Worm (Caenorhabditis elegans) whole organism, young adult: ENCODE measurements around the gene B0035.3.

ENCODE experiments used
- F10E7.11 ChIP-seq: sonication (generic microtip); optimal IDR thresholded peaks from 2 replicates; lab custom pipeline; 2017; ENCODE audit warnings: mild to moderate bottlenecking, missing genetic modification characterization, moderate library complexity, missing compliant biosample characterization
- F22D6.2 ChIP-seq: sonication (generic microtip); optimal IDR thresholded peaks from 2 replicates; lab custom pipeline; 2016; ENCODE audit warnings: mild to moderate bottlenecking, missing genetic modification characterization, missing compliant biosample characterization
- F33H1.4 ChIP-seq: fragments of 200-800 bp; sonication (Bioruptor generic); IDR thresholded peaks from 2 replicates; pipeline ENCODE4 v1.3.6; 2022; ENCODE audit warnings: missing genetic modification reagents, missing genetic modification characterization, missing compliant biosample characterization
- F37B4.10 ChIP-seq: fragments of 200-800 bp; sonication (Bioruptor generic); IDR thresholded peaks from 2 replicates; pipeline ENCODE4 v1.3.6; 2022; ENCODE audit warnings: missing genetic modification characterization, missing compliant biosample characterization
- F55B11.4 ChIP-seq: sonication (generic microtip); optimal IDR thresholded peaks from 2 replicates; lab custom pipeline; 2016; ENCODE audit warnings: missing compliant biosample characterization, missing genetic modification characterization, borderline replicate concordance; ENCODE audit not compliant: insufficient read depth
- F57C9.4 ChIP-seq: sonication (generic microtip); optimal IDR thresholded peaks from 2 replicates; lab custom pipeline; 2017; ENCODE audit warnings: mild to moderate bottlenecking, missing genetic modification characterization, missing compliant biosample characterization
- T07F8.4 ChIP-seq: sonication (generic microtip); optimal IDR thresholded peaks from 2 replicates; lab custom pipeline; 2016; ENCODE audit warnings: mild to moderate bottlenecking, missing genetic modification characterization, moderate library complexity, missing compliant biosample characterization
- Y53F4B.3 ChIP-seq: fragments of 200-800 bp; sonication (Bioruptor generic); IDR thresholded peaks from 2 replicates; pipeline ENCODE4 v1.3.6; 2022; ENCODE audit warnings: missing genetic modification reagents, missing genetic modification characterization, missing compliant biosample characterization
- Y56A3A.18 ChIP-seq: fragments of 200-800 bp; sonication (Bioruptor generic); IDR thresholded peaks from 2 replicates; pipeline ENCODE4 v1.3.6; 2022; ENCODE audit warnings: missing genetic modification reagents, missing genetic modification characterization, missing compliant biosample characterization
- Y67H2A.10 ChIP-seq: fragments of 200-800 bp; sonication (Bioruptor generic); conservative IDR thresholded peaks from 2 replicates; pipeline ENCODE4 v1.3.6; 2022; ENCODE audit warnings: missing genetic modification reagents, missing genetic modification characterization, missing compliant biosample characterization
- ama-1 ChIP-seq, 3 experiments: fragments of 150-350 bp in 1 of 3; sonication (generic microtip) in 2 of 3; optimal IDR thresholded peaks; 2 replicates each; lab custom pipeline; 2014 to 2018; ENCODE audit warnings: missing biosample characterization in 2 of 3, missing genetic modification characterization in 2 of 3, missing genetic modification reagents in 2 of 3
- aptf-2 ChIP-seq: fragments of 200-800 bp; sonication (Bioruptor generic); conservative IDR thresholded peaks from 2 replicates; pipeline ENCODE4 v1.3.6; 2022; ENCODE audit warnings: missing genetic modification reagents, missing genetic modification characterization, missing compliant biosample characterization
- atf-7 ChIP-seq: sonication (generic microtip); optimal IDR thresholded peaks from 2 replicates; lab custom pipeline; 2017; ENCODE audit warnings: mild to moderate bottlenecking, missing genetic modification characterization, missing compliant biosample characterization
- attf-5 ChIP-seq: fragments of 200-800 bp; sonication (Bioruptor generic); optimal IDR thresholded peaks from 2 replicates; lab custom pipeline; 2018; ENCODE audit warnings: mild to moderate bottlenecking, missing genetic modification characterization, missing compliant biosample characterization
- bed-1 ChIP-seq: fragments of 200-800 bp; sonication (Bioruptor generic); IDR thresholded peaks from 2 replicates; pipeline ENCODE4 v1.3.6; 2022; ENCODE audit warnings: missing genetic modification reagents, missing genetic modification characterization, missing compliant biosample characterization
- ccch-3 ChIP-seq: fragments of 200-800 bp; sonication (Bioruptor generic); optimal IDR thresholded peaks from 2 replicates; lab custom pipeline; 2018; ENCODE audit warnings: mild to moderate bottlenecking, missing genetic modification characterization, missing compliant biosample characterization
- cebp-1 ChIP-seq, 2 experiments: fragments of 200-800 bp in 1 of 2; sonication (Bioruptor generic) in 1 of 2; sonication (generic microtip) in 1 of 2; IDR thresholded peaks in 1 of 2; optimal IDR thresholded peaks in 1 of 2; 2 replicates each; pipeline versions ENCODE4 v1.3.6 to Lab custom; 2017 to 2022; ENCODE audit warnings: missing compliant biosample characterization in 2 of 2, missing genetic modification characterization in 2 of 2, mild to moderate bottlenecking in 1 of 2, missing genetic modification reagents in 1 of 2, moderate library complexity in 1 of 2
- cebp-2 ChIP-seq: fragments of 200-800 bp; sonication (Bioruptor generic); IDR thresholded peaks from 2 replicates; pipeline ENCODE4 v1.3.6; 2022; ENCODE audit warnings: missing genetic modification characterization, missing compliant biosample characterization
- ceh-27 ChIP-seq: fragments of 200-800 bp; sonication (Bioruptor generic); optimal IDR thresholded peaks from 2 replicates; lab custom pipeline; 2018; ENCODE audit warnings: mild to moderate bottlenecking, missing genetic modification characterization, moderate library complexity, missing compliant biosample characterization
- ceh-58 ChIP-seq: fragments of 200-800 bp; sonication (Bioruptor generic); IDR thresholded peaks from 2 replicates; pipeline ENCODE4 v1.3.6; 2022; ENCODE audit warnings: missing genetic modification characterization, missing compliant biosample characterization
- ceh-79 ChIP-seq: sonication (generic microtip); optimal IDR thresholded peaks from 2 replicates; lab custom pipeline; 2017; ENCODE audit warnings: mild to moderate bottlenecking, missing genetic modification characterization, missing compliant biosample characterization
- egl-44 ChIP-seq: fragments of 200-800 bp; sonication (Bioruptor generic); IDR thresholded peaks from 2 replicates; pipeline ENCODE4 v1.3.6; 2022; ENCODE audit warnings: missing genetic modification reagents, missing genetic modification characterization, missing compliant biosample characterization
- egrh-3 ChIP-seq: fragments of 200-800 bp; sonication (Bioruptor generic); IDR thresholded peaks from 2 replicates; pipeline ENCODE4 v1.3.6; 2022; ENCODE audit warnings: missing genetic modification reagents, missing genetic modification characterization, missing compliant biosample characterization
- ekl-4 ChIP-seq: fragments of 200-800 bp; sonication (Bioruptor generic); IDR thresholded peaks from 2 replicates; pipeline ENCODE4 v1.3.6; 2022; ENCODE audit warnings: missing genetic modification reagents, missing genetic modification characterization, missing compliant biosample characterization
- ets-4 ChIP-seq: fragments of 200-800 bp; sonication (Bioruptor generic); optimal IDR thresholded peaks from 2 replicates; lab custom pipeline; 2018; ENCODE audit warnings: mild to moderate bottlenecking, missing genetic modification characterization, missing compliant biosample characterization
- fkh-3 ChIP-seq: sonication (generic microtip); optimal IDR thresholded peaks from 2 replicates; lab custom pipeline; 2016; ENCODE audit warnings: mild to moderate bottlenecking, missing genetic modification characterization, missing compliant biosample characterization
- hlh-12 ChIP-seq: sonication (generic microtip); optimal IDR thresholded peaks from 2 replicates; lab custom pipeline; 2016; ENCODE audit warnings: missing genetic modification characterization, missing compliant biosample characterization
- hmg-1.2 ChIP-seq: fragments of 200-800 bp; sonication (Bioruptor generic); IDR thresholded peaks from 2 replicates; pipeline ENCODE4 v1.3.6; 2022; ENCODE audit warnings: missing genetic modification reagents, missing genetic modification characterization, missing compliant biosample characterization
- hmg-20 ChIP-seq: fragments of 200-800 bp; sonication (Bioruptor generic); IDR thresholded peaks from 2 replicates; pipeline ENCODE4 v1.3.6; 2022; ENCODE audit warnings: missing genetic modification reagents, missing genetic modification characterization, missing compliant biosample characterization
- hsf-1 ChIP-seq: fragments of 200-800 bp; sonication (Bioruptor generic); IDR thresholded peaks from 2 replicates; pipeline ENCODE4 v1.3.6; 2022; ENCODE audit warnings: missing genetic modification reagents, missing genetic modification characterization, missing compliant biosample characterization
- lin-40 ChIP-seq: sonication (generic microtip); optimal IDR thresholded peaks from 2 replicates; lab custom pipeline; 2016; ENCODE audit warnings: missing genetic modification characterization, mild to moderate bottlenecking, missing compliant biosample characterization, missing genotype, missing genetic modification reagents
- nfya-2 ChIP-seq: fragments of 200-800 bp; sonication (Bioruptor generic); IDR thresholded peaks from 2 replicates; pipeline ENCODE4 v1.3.6; 2022; ENCODE audit warnings: missing genetic modification reagents, missing genetic modification characterization, missing compliant biosample characterization
- nfyb-1 ChIP-seq: fragments of 200-800 bp; sonication (Bioruptor generic); IDR thresholded peaks from 2 replicates; pipeline ENCODE4 v1.3.6; 2022; ENCODE audit warnings: missing genetic modification reagents, missing genetic modification characterization, missing compliant biosample characterization
- nhr-120 ChIP-seq: fragments of 200-800 bp; sonication (Bioruptor generic); IDR thresholded peaks from 2 replicates; pipeline ENCODE4 v1.3.6; 2022; ENCODE audit warnings: missing genetic modification characterization, missing compliant biosample characterization
- nhr-80 ChIP-seq: sonication (generic microtip); optimal IDR thresholded peaks from 2 replicates; lab custom pipeline; 2016; ENCODE audit warnings: missing genetic modification characterization, missing compliant biosample characterization
- nhr-90 ChIP-seq: sonication (generic microtip); optimal IDR thresholded peaks from 2 replicates; lab custom pipeline; 2016; ENCODE audit warnings: missing genotype, mild to moderate bottlenecking, missing genetic modification characterization, missing compliant biosample characterization
- pbrm-1 ChIP-seq: fragments of 200-800 bp; sonication (Bioruptor generic); IDR thresholded peaks from 2 replicates; pipeline ENCODE4 v1.3.6; 2022; ENCODE audit warnings: missing genetic modification reagents, missing genetic modification characterization, missing compliant biosample characterization
- pha-4 ChIP-seq: fragments of 150-350 bp; sonication (generic microtip); optimal IDR thresholded peaks from 2 replicates; lab custom pipeline; 2014; ENCODE audit warnings: missing biosample characterization, missing genetic modification reagents, missing genetic modification characterization
- repo-1 ChIP-seq: sonication (generic microtip); optimal IDR thresholded peaks from 2 replicates; lab custom pipeline; 2017; ENCODE audit warnings: mild to moderate bottlenecking, missing genetic modification characterization, missing compliant biosample characterization
- sdz-38 ChIP-seq: sonication (generic microtip); optimal IDR thresholded peaks from 2 replicates; lab custom pipeline; 2016; ENCODE audit warnings: missing genotype, missing genetic modification characterization, missing compliant biosample characterization
- snpc-1.1 ChIP-seq: sonication (generic microtip); optimal IDR thresholded peaks from 2 replicates; lab custom pipeline; 2017; ENCODE audit warnings: missing genetic modification characterization, mild to moderate bottlenecking, missing compliant biosample characterization, antibody characterized with exemption, moderate library complexity, missing genotype, missing genetic modification reagents; ENCODE audit not compliant: insufficient read depth
- snpc-1.3 ChIP-seq: sonication (generic microtip); optimal IDR thresholded peaks from 2 replicates; lab custom pipeline; 2017; ENCODE audit warnings: missing genetic modification characterization, mild to moderate bottlenecking, missing compliant biosample characterization, antibody characterized with exemption, moderate library complexity, missing genotype, missing genetic modification reagents; ENCODE audit not compliant: insufficient read depth
- unc-62 ChIP-seq: fragments of 150-350 bp; optimal IDR thresholded peaks from 2 replicates; lab custom pipeline; 2014; ENCODE audit warnings: missing biosample characterization, missing genetic modification reagents, missing genetic modification characterization
- ztf-22 ChIP-seq: fragments of 200-800 bp; sonication (Bioruptor generic); optimal IDR thresholded peaks from 2 replicates; lab custom pipeline; 2018; ENCODE audit warnings: mild to moderate bottlenecking, missing genetic modification characterization, moderate library complexity, missing compliant biosample characterization
- ztf-6 ChIP-seq: fragments of 200-800 bp; sonication (Bioruptor generic); IDR thresholded peaks from 2 replicates; pipeline ENCODE4 v1.3.6; 2022; ENCODE audit warnings: missing genetic modification reagents, missing genetic modification characterization, missing compliant biosample characterization

The B0035.3 gene

DNA sequence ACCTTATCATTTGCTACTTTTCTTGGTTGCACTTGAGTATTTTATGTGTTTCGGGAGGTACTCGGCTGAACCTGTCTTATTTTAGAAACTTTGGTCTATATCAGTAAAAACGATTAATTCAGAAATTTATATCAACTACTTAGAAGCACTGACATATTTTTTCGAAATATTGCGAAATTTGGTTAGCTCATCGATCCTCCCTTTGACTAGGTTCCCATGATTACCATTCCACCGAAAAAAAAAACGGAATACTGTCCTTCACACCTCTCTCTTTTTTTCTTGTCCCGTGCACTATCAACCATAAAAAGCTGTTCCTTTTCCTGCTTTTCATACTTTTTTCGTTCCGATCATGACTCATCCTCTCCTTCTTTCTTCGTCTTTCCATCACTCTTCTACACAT is 29.6 kb downstream of the B0035.3 start:
- no peak for TF ChIP-seq egrh-3
- no peak for TF ChIP-seq ccch-3 (GFP tag; lab: Kevin White, UChicago)
- TF ChIP-seq hmg-20 (GFP tag; lab: Robert Waterston, UW): no peak
- no peak for TF ChIP-seq ceh-79 (tag; lab: Kevin White, UChicago)
- TF ChIP-seq hlh-12 (tag; lab: Kevin White, UChicago): no peak
- TF ChIP-seq cebp-1 (GFP tag; IDR thresholded peaks at IDR 0.05; lab: Robert Waterston, UW): peak; percentile 51; the same call in 1 of the 2 replicates
- TF ChIP-seq cebp-1 (tag; optimal IDR thresholded peaks at IDR 0.05; lab: Kevin White, UChicago): peak; percentile 69
- TF ChIP-seq, all 124 proteins: peak for 1

DNA sequence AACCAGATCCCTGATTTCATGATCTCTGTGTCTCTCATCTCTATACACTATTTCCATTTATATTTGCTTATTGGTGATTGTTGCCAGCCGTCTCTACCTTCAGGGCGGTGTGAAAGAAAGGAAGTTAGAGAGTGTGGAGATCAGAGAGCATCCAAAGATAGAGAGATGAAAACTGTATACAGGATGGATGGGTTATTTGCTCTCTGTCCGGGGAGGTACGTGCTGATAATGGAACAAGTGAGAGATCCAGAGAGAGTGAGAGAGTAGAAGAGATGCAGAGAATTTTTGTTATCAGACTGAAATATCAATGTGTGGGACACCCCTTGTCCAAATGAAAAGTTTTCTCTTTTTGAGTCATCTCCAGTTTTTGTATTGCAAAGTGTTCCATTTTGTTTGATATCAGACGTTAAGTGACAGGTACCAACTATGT is 30.7 kb downstream of the B0035.3 start:
- no peak for TF ChIP-seq pbrm-1 (GFP tag; lab: Robert Waterston, UW)
- TF ChIP-seq hmg-1.2: peak; percentile 50
- no peak for TF ChIP-seq F55B11.4 (tag; lab: Kevin White, UChicago)
- peak; percentile 52 for TF ChIP-seq ets-4 (GFP tag; lab: Kevin White, UChicago)
- TF ChIP-seq nhr-90: peak; percentile 50
- peak; percentile 62 for TF ChIP-seq ztf-22 (GFP tag; lab: Kevin White, UChicago)
- TF ChIP-seq unc-62: peak; percentile 52
- TF ChIP-seq cebp-1 (GFP tag; IDR thresholded peaks at IDR 0.05; lab: Robert Waterston, UW): 0 out of 2 replicates have a peak, but pooled peaks have one; percentile 27
- no peak for TF ChIP-seq cebp-1 (tag; optimal IDR thresholded peaks at IDR 0.05; lab: Kevin White, UChicago)
- no peak for TF ChIP-seq T07F8.4 (tag; lab: Kevin White, UChicago)
- no peak for TF ChIP-seq ceh-27 (GFP tag; lab: Kevin White, UChicago)
- TF ChIP-seq nfya-2 (GFP tag; lab: Robert Waterston, UW): no peak
- TF ChIP-seq Y67H2A.10 (GFP tag; lab: Robert Waterston, UW): no peak
- TF ChIP-seq egl-44 (GFP tag; lab: Robert Waterston, UW): 0 out of 2 replicates have a peak, but pooled peaks have one; percentile 20
- TF ChIP-seq atf-7 (tag; lab: Kevin White, UChicago): no peak
- TF ChIP-seq Y56A3A.18: no peak
- TF ChIP-seq snpc-1.3: no peak
- no peak for TF ChIP-seq F22D6.2 (tag; lab: Kevin White, UChicago)
- no peak for TF ChIP-seq ceh-58
- TF ChIP-seq ekl-4 (GFP tag; lab: Robert Waterston, UW): no peak
- TF ChIP-seq nhr-80 (tag; lab: Kevin White, UChicago): peak; percentile 98
- no peak for TF ChIP-seq pha-4
- no peak for TF ChIP-seq aptf-2 (GFP tag; lab: Robert Waterston, UW)
- no peak for TF ChIP-seq F33H1.4 (GFP tag; lab: Robert Waterston, UW)
- no peak for TF ChIP-seq F57C9.4 (tag; lab: Kevin White, UChicago)
- no peak for TF ChIP-seq hsf-1 (GFP tag; lab: Robert Waterston, UW)

DNA sequence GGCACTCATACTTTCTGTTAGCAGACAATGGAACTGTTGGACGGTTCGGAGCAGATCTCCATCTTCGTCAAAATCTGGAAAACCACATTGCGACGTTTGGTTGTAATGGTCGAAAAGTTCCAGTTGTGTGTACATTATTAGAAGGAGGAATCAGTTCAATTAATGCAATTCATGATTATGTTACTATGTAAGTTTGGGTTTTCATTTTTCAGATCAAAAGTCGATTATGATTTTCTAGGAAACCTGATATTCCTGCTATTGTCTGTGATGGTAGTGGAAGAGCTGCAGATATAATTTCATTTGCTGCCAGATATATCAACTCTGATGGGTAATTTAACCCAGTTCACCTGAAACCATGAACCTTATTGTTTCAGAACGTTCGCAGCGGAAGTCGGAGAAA is 38.8 kb downstream of the B0035.3 start:
- TF ChIP-seq repo-1 (tag; lab: Kevin White, UChicago) (no peak), nhr-120 (GFP tag; lab: Robert Waterston, UW) (no peak), snpc-1.1 (no peak)

DNA sequence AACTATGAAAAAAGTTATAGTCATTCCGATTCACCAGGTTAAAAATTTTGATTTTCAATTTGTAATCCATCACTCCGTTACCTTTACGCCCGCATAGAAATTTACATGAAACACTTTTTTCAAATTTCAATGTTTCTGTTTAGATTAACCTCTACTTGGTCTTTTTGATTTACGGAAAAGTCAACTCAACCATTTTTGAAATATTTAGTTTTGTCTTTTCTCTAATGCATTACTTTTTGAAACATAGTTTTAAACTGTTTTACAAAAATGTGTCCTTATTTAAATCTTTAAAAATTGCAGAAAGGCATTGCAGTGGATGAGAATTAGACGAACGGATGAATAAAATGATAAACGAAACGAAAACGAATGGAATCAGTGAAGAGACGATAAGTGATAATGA is 41.6 kb downstream of the B0035.3 start, which contains the start of gene gtl-2:
gtl-2 (plus strand) TSS at position 301 of the 400 bp plus-strand sequence.
- TF ChIP-seq lin-40 (tag; lab: Kevin White, UChicago): no peak
- TF ChIP-seq F37B4.10 (GFP tag; lab: Robert Waterston, UW): no peak
- TF ChIP-seq nfyb-1 (GFP tag; lab: Robert Waterston, UW): no peak
- no peak for TF ChIP-seq cebp-2 (GFP tag; lab: Robert Waterston, UW)
- TF ChIP-seq ztf-6 (GFP tag; lab: Robert Waterston, UW): no peak
- TF ChIP-seq sdz-38 (tag; lab: Kevin White, UChicago): no peak
- no peak for TF ChIP-seq Y53F4B.3 (GFP tag; lab: Robert Waterston, UW)
- TF ChIP-seq attf-5: no peak
- TF ChIP-seq F55B11.4 (tag; lab: Kevin White, UChicago): no peak
- no peak for TF ChIP-seq bed-1 (GFP tag; lab: Robert Waterston, UW)
- TF ChIP-seq ama-1 (optimal IDR thresholded peaks at IDR 0.05; lab: Kevin White, UChicago): no peak
- TF ChIP-seq ama-1 (GFP tag; optimal IDR thresholded peaks at IDR 0.05; lab: Kevin White, UChicago): no peak
- TF ChIP-seq fkh-3: no peak
- TF ChIP-seq F10E7.11: no peak
